Worm (Caenorhabditis elegans) whole organism, L4/young adult: ENCODE measurements around the gene C46E10.1.

ENCODE experiments used
- W03F9.2 ChIP-seq: fragments of 150-350 bp; optimal IDR thresholded peaks from 2 replicates; lab custom pipeline; 2014; ENCODE audit warnings: missing biosample characterization, missing genetic modification characterization
- dao-5 ChIP-seq: sonication (generic microtip); optimal IDR thresholded peaks from 2 replicates; lab custom pipeline; 2016; ENCODE audit warnings: missing genotype, missing genetic modification characterization, moderate library complexity, missing compliant biosample characterization
- him-1 ChIP-seq: sonication (generic microtip); optimal IDR thresholded peaks from 2 replicates; lab custom pipeline; 2016; ENCODE audit warnings: missing genotype, missing genetic modification reagents, missing genetic modification characterization, missing compliant biosample characterization

C46E10.1 gene

DNA sequence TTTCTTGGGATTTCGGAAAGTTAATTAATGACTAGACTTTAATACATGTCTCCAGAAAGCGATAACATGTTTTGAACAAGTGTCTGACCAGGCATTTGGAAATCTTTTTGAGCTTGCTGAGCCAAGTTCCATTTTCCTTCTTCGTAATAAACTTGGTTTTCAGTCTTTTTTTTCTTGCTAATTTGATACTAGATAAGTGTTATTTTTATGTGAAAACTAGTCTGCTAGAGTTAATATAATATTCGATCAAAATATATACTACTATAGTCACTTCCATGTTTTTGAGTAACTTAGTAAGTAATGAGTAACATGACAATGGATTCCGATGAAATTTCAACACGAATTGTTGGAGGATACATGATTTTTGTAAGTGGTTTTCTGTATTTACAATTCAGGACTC is 14.8 kb upstream of the C46E10.1 start, which contains the start of gene srx-110:
srx-110 (plus strand) TSS at position 301 of the 400 bp plus-strand sequence.
- no peak for TF ChIP-seq W03F9.2 (tag; lab: Kevin White, UChicago)
- no peak for TF ChIP-seq dao-5 (tag; lab: Kevin White, UChicago)
- TF ChIP-seq him-1 (tag; lab: Kevin White, UChicago), result no peak

DNA sequence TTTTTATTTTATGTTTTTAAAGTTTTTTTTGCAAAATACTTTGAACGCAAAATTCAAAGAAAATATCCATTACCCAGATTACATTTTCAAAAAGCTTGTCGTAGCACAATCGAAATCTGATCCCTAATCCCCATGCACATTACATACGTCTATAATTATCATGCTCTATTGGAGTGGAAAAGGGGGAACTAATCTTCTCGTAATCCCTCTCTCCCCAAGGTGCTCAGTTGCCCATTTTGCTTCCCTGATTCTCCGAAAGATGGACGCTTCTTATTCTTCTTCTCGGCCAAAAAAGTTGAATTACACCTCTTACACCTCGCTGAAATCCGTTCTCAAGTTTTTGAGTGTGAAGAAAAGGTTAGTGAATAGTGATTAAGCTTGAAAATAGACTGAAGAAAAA is 13.0 kb upstream of the C46E10.1 start, which contains the start of gene fbxc-53:
fbxc-53 (plus strand) TSS at position 245 of the 400 bp plus-strand sequence.
- TF ChIP-seq W03F9.2 (tag; lab: Kevin White, UChicago) (no peak), him-1 (tag; lab: Kevin White, UChicago) (no peak), dao-5 (tag; lab: Kevin White, UChicago) (no peak)

- TF ChIP-seq W03F9.2 (tag; lab: Kevin White, UChicago) (no peak), him-1 (tag; lab: Kevin White, UChicago) (no peak), dao-5 (tag; lab: Kevin White, UChicago) (no peak)
Measured at ce11 chrII:3714595-3714994, 9.4 kb upstream of the C46E10.1 start, which contains the start of gene srh-100. Gene srh-100, minus strand, starts transcription at chrII:3714695.

ce11 chrII:3716455-3716854 is 7.6 kb upstream of the C46E10.1 start, which contains the start of gene srh-99:
Gene srh-99, minus strand, starts transcription at chrII:3716555.
- no peak for TF ChIP-seq him-1 (tag; lab: Kevin White, UChicago)
- TF ChIP-seq dao-5 (tag; lab: Kevin White, UChicago), result no peak
- TF ChIP-seq W03F9.2 (tag; lab: Kevin White, UChicago), result no peak

- no peak for TF ChIP-seq him-1 (tag; lab: Kevin White, UChicago)
- no peak for TF ChIP-seq dao-5 (tag; lab: Kevin White, UChicago)
- no peak for TF ChIP-seq W03F9.2 (tag; lab: Kevin White, UChicago)
Measured at ce11 chrII:3716961-3717360, 7.1 kb upstream of the C46E10.1 start, which contains the start of gene fbxc-52. Gene fbxc-52, plus strand, starts transcription at chrII:3717261.

DNA sequence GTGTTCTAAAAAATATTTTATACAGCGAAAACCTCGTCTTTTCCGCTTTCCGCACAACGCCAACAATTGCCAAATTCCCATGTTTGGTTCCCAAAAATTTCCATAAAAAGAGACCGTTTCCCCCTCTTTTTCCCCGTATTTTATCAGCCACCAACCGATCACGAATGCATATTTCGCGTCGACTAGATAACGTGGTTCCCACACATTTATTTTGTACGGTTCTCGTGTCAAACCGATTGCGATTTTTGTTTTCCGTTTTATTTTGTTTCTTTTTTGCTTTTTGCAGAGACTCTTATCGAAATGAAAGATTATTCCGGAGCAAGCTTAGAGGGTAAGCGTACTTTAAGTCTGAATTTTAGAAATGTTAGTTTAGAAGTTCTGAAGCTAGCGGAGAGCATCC is 3.0 kb upstream of the C46E10.1 start, which contains the start of gene C46E10.3:
C46E10.3 (plus strand) TSS at position 301 of the 400 bp plus-strand sequence.
- TF ChIP-seq dao-5 (tag; lab: Kevin White, UChicago) (no peak), him-1 (tag; lab: Kevin White, UChicago) (no peak), W03F9.2 (tag; lab: Kevin White, UChicago) (no peak)

ce11 chrII:3727996-3728395 is 4.0 kb downstream of the C46E10.1 start, which contains the start of gene C46E10.8:
Gene C46E10.8, minus strand, starts transcription at chrII:3728096.
- TF ChIP-seq him-1 (tag; lab: Kevin White, UChicago) (no peak), W03F9.2 (tag; lab: Kevin White, UChicago) (no peak), dao-5 (tag; lab: Kevin White, UChicago) (no peak)

- TF ChIP-seq W03F9.2 (tag; lab: Kevin White, UChicago) (no peak), dao-5 (tag; lab: Kevin White, UChicago) (no peak), him-1 (tag; lab: Kevin White, UChicago) (no peak)
Measured at ce11 chrII:3731723-3732122, 7.7 kb downstream of the C46E10.1 start, which contains the start of the genes sdz-12 and bath-31. Gene sdz-12, minus strand, starts transcription at chrII:3731823. Gene bath-31, plus strand, starts transcription at chrII:3731973.

DNA sequence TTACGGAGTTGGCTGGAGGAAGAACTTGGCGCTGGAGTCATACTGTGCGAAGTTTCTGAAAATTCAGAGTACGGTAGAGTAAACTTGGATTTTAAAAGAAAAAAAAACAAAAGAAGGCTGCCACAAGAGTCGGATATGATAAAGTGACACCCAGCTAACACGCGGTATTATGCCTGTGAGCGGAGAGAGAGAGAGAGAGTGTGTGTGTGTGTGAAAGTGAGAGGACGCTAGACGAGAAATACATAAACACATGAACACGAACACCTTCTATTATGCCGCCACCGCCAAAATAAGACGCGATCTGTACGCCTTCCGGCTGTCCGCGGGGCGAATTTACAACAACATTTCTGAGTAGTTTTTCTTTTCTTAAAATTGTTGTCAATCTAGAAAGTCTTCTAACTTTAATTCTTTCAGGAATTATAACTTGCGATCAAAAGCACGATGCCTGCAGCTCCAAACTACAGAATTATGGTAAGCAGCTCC is 12.9 kb downstream of the C46E10.1 start, which contains the start of gene F12E12.6:
F12E12.6 (minus strand) TSS at position 51 of the 483 bp plus-strand sequence.
- TF ChIP-seq dao-5 (tag; lab: Kevin White, UChicago) (no peak), him-1 (tag; lab: Kevin White, UChicago) (no peak), W03F9.2 (tag; lab: Kevin White, UChicago) (no peak)

- no peak for TF ChIP-seq him-1 (tag; lab: Kevin White, UChicago)
- TF ChIP-seq W03F9.2 (tag; lab: Kevin White, UChicago), result no peak
- TF ChIP-seq dao-5 (tag; lab: Kevin White, UChicago), result no peak
Measured at ce11 chrII:3739647-3740046, 15.6 kb downstream of the C46E10.1 start, which contains the start of gene F12E12.2. Gene F12E12.2, plus strand, starts transcription at chrII:3739947.

- TF ChIP-seq W03F9.2 (tag; lab: Kevin White, UChicago) (no peak), him-1 (tag; lab: Kevin White, UChicago) (no peak), dao-5 (tag; lab: Kevin White, UChicago) (no peak)
Measured at ce11 chrII:3741584-3741983, 17.6 kb downstream of the C46E10.1 start, which contains the start of gene F12E12.1. Gene F12E12.1, plus strand, starts transcription at chrII:3741884.

- TF ChIP-seq him-1 (tag; lab: Kevin White, UChicago) (no peak), dao-5 (tag; lab: Kevin White, UChicago) (no peak), W03F9.2 (tag; lab: Kevin White, UChicago) (no peak)
Measured at ce11 chrII:3743684-3744200, 19.7 kb downstream of the C46E10.1 start, which contains the start of gene nta-1. Gene nta-1, minus strand, starts transcription at chrII:3743814.

DNA sequence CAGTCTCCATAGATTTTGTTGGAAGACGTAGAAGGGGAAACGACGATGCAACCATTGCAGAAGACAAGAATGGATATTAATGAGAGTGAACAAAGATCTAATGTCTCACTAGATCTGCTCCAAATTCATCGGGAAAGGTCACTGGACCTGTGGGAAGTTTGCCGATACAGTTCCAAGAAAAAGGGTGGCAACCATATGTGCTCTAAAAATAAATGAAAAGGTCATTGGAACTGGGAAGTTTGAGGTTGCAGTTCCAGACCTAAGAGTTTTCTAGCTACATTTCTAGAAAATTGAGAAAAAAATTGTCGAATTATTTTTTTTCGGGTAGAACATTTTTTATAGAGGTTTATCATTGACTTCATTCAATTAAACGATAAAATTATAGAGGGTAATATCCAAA is 23.4 kb downstream of the C46E10.1 start, which contains the start of gene fbxb-92:
fbxb-92 (minus strand) TSS at position 101 of the 400 bp plus-strand sequence.
- TF ChIP-seq W03F9.2 (tag; lab: Kevin White, UChicago), result no peak
- no peak for TF ChIP-seq dao-5 (tag; lab: Kevin White, UChicago)
- TF ChIP-seq him-1 (tag; lab: Kevin White, UChicago), result no peak
